Worm (Caenorhabditis elegans) whole organism, L2 larva: ENCODE results near the gene ceh-63.

Experiments used
- dmd-4 ChIP-seq: sonication (generic microtip); optimal IDR thresholded peaks from 2 replicates; lab custom pipeline; 2017; ENCODE audit warnings: missing biosample characterization, missing genetic modification characterization
- mab-5 ChIP-seq: fragments of 150-350 bp; optimal IDR thresholded peaks from 2 replicates; lab custom pipeline; 2014; ENCODE audit warnings: missing biosample characterization, missing genetic modification characterization
- nhr-6 ChIP-seq: fragments of 150-350 bp; optimal IDR thresholded peaks from 2 replicates; lab custom pipeline; 2014; ENCODE audit warnings: missing biosample characterization, missing genetic modification characterization
- unc-62 ChIP-seq: fragments of 150-350 bp; optimal IDR thresholded peaks from 2 replicates; lab custom pipeline; 2014; ENCODE audit warnings: missing biosample characterization, missing genetic modification reagents, missing genetic modification characterization

DNA sequence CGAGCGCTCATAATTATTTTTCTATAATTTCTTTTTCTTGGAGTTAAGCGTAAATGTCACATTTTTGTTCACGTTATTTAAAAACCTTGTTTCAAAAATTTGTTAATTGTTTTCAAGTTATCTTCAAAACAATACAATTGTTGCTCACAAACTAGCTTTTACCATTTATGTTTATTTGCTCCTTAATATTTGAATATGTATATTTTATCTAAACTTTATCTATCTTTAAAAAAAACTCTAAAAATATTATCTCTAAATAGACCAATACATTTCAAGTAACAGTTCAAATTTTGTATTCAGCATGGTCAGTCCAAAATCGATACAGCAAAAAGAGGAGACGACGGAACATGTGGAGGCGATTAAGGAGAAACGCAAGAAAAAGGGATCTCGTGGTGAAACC is 17.9 kb downstream of the ceh-63 start, which contains the start of gene R11G1.7:
- TF ChIP-seq mab-5: no peak
- no peak for TF ChIP-seq nhr-6 (tag; lab: Kevin White, UChicago)
- no peak for TF ChIP-seq unc-62 (GFP tag; lab: Kevin White, UChicago)
- no peak for TF ChIP-seq dmd-4
